Fruit fly (Drosophila melanogaster) whole organism, wandering third instar larva: Measurements from ENCODE around the gene CG3168.

ENCODE experiments used
- Dfd ChIP-seq: fragments of >200 bp; optimal IDR thresholded peaks from 2 replicates; lab custom pipeline; 2017; ENCODE audit warnings: missing biosample characterization, missing genetic modification characterization
- OdsH ChIP-seq: fragments of 200-800 bp; sonication (Bioruptor generic); optimal IDR thresholded peaks from 2 replicates; lab custom pipeline; 2016; ENCODE audit warnings: missing biosample characterization, mild to moderate bottlenecking, missing genetic modification characterization
- Rel ChIP-seq, 2 experiments: fragments of 200-800 bp; sonication (Bioruptor generic) in 1 of 2; optimal IDR thresholded peaks; 2 replicates in 1 of 2; 3 replicates in 1 of 2; lab custom pipeline; 2016 to 2019; ENCODE audit warnings: mild to moderate bottlenecking in 2 of 2, missing biosample characterization in 2 of 2, missing genetic modification characterization in 2 of 2, moderate library complexity in 1 of 2
- dl ChIP-seq, 2 experiments: fragments of 175-275, 200-275 bp in 1 of 2; fragments of 200-275 bp in 1 of 2; sonication (Bioruptor generic); optimal IDR thresholded peaks; lab custom pipeline; 2018; ENCODE audit warnings: mild to moderate bottlenecking in 2 of 2, missing biosample characterization in 2 of 2, missing genetic modification characterization in 2 of 2, moderate library complexity in 2 of 2; ENCODE audit not compliant: partially characterized antibody in 2 of 2, insufficient read depth in 1 of 2
- fru ChIP-seq: fragments of 200-800 bp; sonication (Bioruptor generic); optimal IDR thresholded peaks from 3 replicates; lab custom pipeline; 2016; ENCODE audit warnings: missing biosample characterization, mild to moderate bottlenecking, missing genetic modification characterization
- psq ChIP-seq: fragments of 200-800 bp; sonication (Bioruptor generic); optimal IDR thresholded peaks from 3 replicates; lab custom pipeline; 2017; ENCODE audit warnings: missing biosample characterization, mild to moderate bottlenecking, missing genetic modification characterization, moderate library complexity
- sv ChIP-seq: fragments of 200-800 bp; sonication (Bioruptor generic); optimal IDR thresholded peaks from 3 replicates; lab custom pipeline; 2016; ENCODE audit warnings: missing biosample characterization, missing genetic modification characterization
- usp ChIP-seq: fragments of >200 bp; optimal IDR thresholded peaks from 2 replicates; lab custom pipeline; 2017; ENCODE audit warnings: missing biosample characterization, missing genetic modification characterization

- no peak for TF ChIP-seq OdsH
- TF ChIP-seq Rel (GFP tag; optimal IDR thresholded peaks at IDR 0.05; lab: Kevin White, UChicago) = no peak
- no peak for TF ChIP-seq Rel (tag; optimal IDR thresholded peaks at IDR 0.05; lab: Kevin White, UChicago)
- TF ChIP-seq sv (GFP tag; lab: Kevin White, UChicago) = no peak
- no peak for TF ChIP-seq fru (GFP tag; lab: Kevin White, UChicago)
- no peak for TF ChIP-seq usp (GFP tag; lab: Kevin White, UChicago)
- TF ChIP-seq Dfd (GFP tag; lab: Kevin White, UChicago) = no peak
- no peak for TF ChIP-seq dl (GFP tag; optimal IDR thresholded peaks at IDR 0.05; lab: Kevin White, UChicago; ENCODE audit: insufficient read depth in 1 of 2, partially characterized antibody in 2 of 2)
- TF ChIP-seq psq (GFP tag; lab: Kevin White, UChicago) = peak; percentile 22
These were observed 19.6 kb upstream of the CG3168 start for dm6 chrX:6759184-6759965.
